Fruit fly (Drosophila melanogaster) whole organism, embryonic: ENCODE measurements around the gene CG5863.

Experiments
- Antp ChIP-seq: fragments of 200-800 bp; sonication (Bioruptor generic); optimal IDR thresholded peaks from 3 replicates; lab custom pipeline; 2016; ENCODE audit warnings: missing biosample characterization, missing genetic modification characterization
- B-H2 ChIP-seq: fragments of 200-800 bp; sonication (Bioruptor generic); optimal IDR thresholded peaks from 2 replicates; lab custom pipeline; 2018; ENCODE audit warnings: missing biosample characterization, mild to moderate bottlenecking, missing genetic modification characterization
- CG10209 ChIP-seq: fragments of 200-800 bp; sonication (Bioruptor generic); optimal IDR thresholded peaks from 3 replicates; lab custom pipeline; 2017; ENCODE audit warnings: missing biosample characterization, mild to moderate bottlenecking, missing genetic modification characterization, missing genetic modification reagents
- CG10274 ChIP-seq: fragments of 200-800 bp; sonication (Bioruptor generic); optimal IDR thresholded peaks from 3 replicates; lab custom pipeline; 2017; ENCODE audit warnings: missing biosample characterization, mild to moderate bottlenecking, missing genetic modification characterization
- CG12942 ChIP-seq: fragments of 200-800 bp; sonication (Bioruptor generic); optimal IDR thresholded peaks from 3 replicates; lab custom pipeline; 2016; ENCODE audit warnings: missing biosample characterization, missing genetic modification characterization
- CG13123 ChIP-seq: fragments of 200-800 bp; sonication (Bioruptor generic); optimal IDR thresholded peaks from 2 replicates; lab custom pipeline; 2016; ENCODE audit warnings: missing biosample characterization, missing genetic modification characterization
- CG15479 ChIP-seq: fragments of 200-800 bp; sonication (Bioruptor generic); optimal IDR thresholded peaks from 3 replicates; lab custom pipeline; 2019; ENCODE audit warnings: missing biosample characterization, mild to moderate bottlenecking, missing genetic modification characterization, moderate library complexity
- CG17612 ChIP-seq: fragments of 200-800 bp; sonication (Bioruptor generic); IDR thresholded peaks from 2 replicates; pipeline ENCODE4 v1.3.6; 2022; ENCODE audit warnings: missing biosample characterization, missing genetic modification characterization
- CG18476 ChIP-seq: fragments of 200-800 bp; sonication (Bioruptor generic); optimal IDR thresholded peaks from 2 replicates; lab custom pipeline; 2016; ENCODE audit warnings: missing biosample characterization, mild to moderate bottlenecking, missing genetic modification characterization
- CG2202 ChIP-seq: fragments of 200-800 bp; sonication (Bioruptor generic); optimal IDR thresholded peaks from 2 replicates; lab custom pipeline; 2018; ENCODE audit warnings: missing biosample characterization, mild to moderate bottlenecking, missing genetic modification characterization
- CG2678 ChIP-seq: fragments of 200-800 bp; sonication (Bioruptor generic); optimal IDR thresholded peaks from 3 replicates; lab custom pipeline; 2019; ENCODE audit warnings: missing biosample characterization, mild to moderate bottlenecking, missing genetic modification characterization, moderate library complexity
- CG2889 ChIP-seq: fragments of 200-800 bp; sonication (Bioruptor generic); IDR thresholded peaks from 3 replicates; pipeline ENCODE4 v1.3.6; 2022; ENCODE audit warnings: missing biosample characterization, missing genetic modification characterization
- CG33213 ChIP-seq: fragments of 200-800 bp; sonication (Bioruptor generic); optimal IDR thresholded peaks from 3 replicates; lab custom pipeline; 2016; ENCODE audit warnings: missing biosample characterization, missing genetic modification characterization
- CG34422 ChIP-seq: fragments of 200-800 bp; sonication (Bioruptor generic); IDR thresholded peaks from 3 replicates; pipeline ENCODE4 v1.3.6; 2022; ENCODE audit warnings: missing biosample characterization, missing genetic modification characterization
- CG4617 ChIP-seq: fragments of 200-800 bp; sonication (Bioruptor generic); optimal IDR thresholded peaks from 3 replicates; lab custom pipeline; 2016; ENCODE audit warnings: missing biosample characterization, missing genetic modification characterization, borderline replicate concordance
- CG4707 ChIP-seq: fragments of 200-800 bp; sonication (Bioruptor generic); optimal IDR thresholded peaks from 2 replicates; lab custom pipeline; 2018; ENCODE audit warnings: missing biosample characterization, mild to moderate bottlenecking, missing genetic modification characterization, moderate library complexity
- CG6689 ChIP-seq: fragments of 200-800 bp; sonication (Bioruptor generic); IDR thresholded peaks from 2 replicates; pipeline ENCODE4 v1.3.6; 2022; ENCODE audit warnings: missing biosample characterization, missing genetic modification characterization
- CG7745 ChIP-seq: fragments of 200-800 bp; sonication (Bioruptor generic); optimal IDR thresholded peaks from 2 replicates; lab custom pipeline; 2018; ENCODE audit warnings: missing biosample characterization, mild to moderate bottlenecking, missing genetic modification characterization, moderate library complexity
- CG7963 ChIP-seq: fragments of 200-800 bp; sonication (Bioruptor generic); IDR thresholded peaks from 3 replicates; pipeline ENCODE4 v1.3.6; 2022; ENCODE audit warnings: missing biosample characterization, missing genetic modification characterization; ENCODE audit not compliant: partially characterized antibody
- CG8924 ChIP-seq: fragments of 200-800 bp; optimal IDR thresholded peaks from 3 replicates; lab custom pipeline; 2019; ENCODE audit warnings: missing biosample characterization, mild to moderate bottlenecking, missing genetic modification characterization, moderate library complexity
- CG9727 ChIP-seq: fragments of 200-800 bp; sonication (Bioruptor generic); optimal IDR thresholded peaks from 3 replicates; lab custom pipeline; 2017; ENCODE audit warnings: missing biosample characterization, mild to moderate bottlenecking, missing genetic modification characterization
- Chrac-16 ChIP-seq: fragments of 200-800 bp; sonication (Bioruptor generic); optimal IDR thresholded peaks from 3 replicates; lab custom pipeline; 2016; ENCODE audit warnings: missing biosample characterization, missing genetic modification characterization
- CkIIα-i1 ChIP-seq: fragments of 200-800 bp; sonication (Bioruptor generic); IDR thresholded peaks from 2 replicates; pipeline ENCODE4 v1.3.6; 2022; ENCODE audit warnings: missing biosample characterization, missing genetic modification characterization
- GATAe ChIP-seq: fragments of 200-800 bp; sonication (Bioruptor generic); conservative IDR thresholded peaks from 2 replicates; pipeline ENCODE4 v1.3.6; 2022; ENCODE audit warnings: missing biosample characterization, missing genetic modification characterization
- Lim3 ChIP-seq: fragments of 200-800 bp; sonication (Bioruptor generic); IDR thresholded peaks from 2 replicates; pipeline ENCODE4 v1.3.6; 2022; ENCODE audit warnings: missing biosample characterization, missing genetic modification characterization
- NfI ChIP-seq: fragments of 200-800 bp; sonication (Bioruptor generic); optimal IDR thresholded peaks from 3 replicates; lab custom pipeline; 2018; ENCODE audit warnings: missing biosample characterization, mild to moderate bottlenecking, missing genetic modification characterization, moderate library complexity
- Optix ChIP-seq: fragments of 200-800 bp; sonication (Bioruptor generic); IDR thresholded peaks from 3 replicates; pipeline ENCODE4 v1.3.6; 2022; ENCODE audit warnings: missing biosample characterization, missing genetic modification characterization
- Sox102F ChIP-seq: fragments of 200-800 bp; sonication (Bioruptor generic); optimal IDR thresholded peaks from 2 replicates; lab custom pipeline; 2018; ENCODE audit warnings: missing biosample characterization, mild to moderate bottlenecking, missing genetic modification characterization, moderate library complexity
- Sry-β ChIP-seq: fragments of 200-800 bp; sonication (Bioruptor generic); optimal IDR thresholded peaks from 2 replicates; lab custom pipeline; 2018; ENCODE audit warnings: missing biosample characterization, mild to moderate bottlenecking, missing genetic modification characterization, moderate library complexity
- Taf1 ChIP-seq: fragments of 200-800 bp; sonication (Bioruptor generic); IDR thresholded peaks from 2 replicates; pipeline ENCODE4 v1.3.6; 2022; ENCODE audit warnings: missing biosample characterization, missing genetic modification characterization
- ab ChIP-seq: fragments of 200-800 bp; sonication (Bioruptor generic); optimal IDR thresholded peaks from 2 replicates; lab custom pipeline; 2016; ENCODE audit warnings: missing biosample characterization, missing genetic modification characterization
- abd-A ChIP-seq: fragments of 200-800 bp; sonication (Bioruptor generic); optimal IDR thresholded peaks from 3 replicates; lab custom pipeline; 2019; ENCODE audit warnings: missing biosample characterization, mild to moderate bottlenecking, missing genetic modification characterization, moderate library complexity
- chm ChIP-seq: fragments of 200-800 bp; sonication (Bioruptor generic); IDR thresholded peaks from 2 replicates; pipeline ENCODE4 v1.3.6; 2022; ENCODE audit warnings: missing biosample characterization, missing genetic modification characterization
- disco-r ChIP-seq: fragments of 200-800 bp; sonication (Bioruptor generic); optimal IDR thresholded peaks from 2 replicates; lab custom pipeline; 2016; ENCODE audit warnings: missing biosample characterization, missing genetic modification characterization
- gsb ChIP-seq: fragments of 200-800 bp; sonication (Bioruptor generic); IDR thresholded peaks from 2 replicates; pipeline ENCODE4 v1.3.6; 2022; ENCODE audit warnings: missing biosample characterization, missing genetic modification characterization
- h ChIP-seq: fragments of >200 bp; optimal IDR thresholded peaks from 2 replicates; lab custom pipeline; 2017
- insv ChIP-seq, 2 experiments: fragments of 200-800 bp; sonication (Bioruptor generic); optimal IDR thresholded peaks; 3 replicates each; lab custom pipeline; 2016 to 2018; ENCODE audit warnings: missing biosample characterization in 2 of 2, missing genetic modification characterization in 2 of 2
- jing ChIP-seq: fragments of 200-800 bp; sonication (Bioruptor generic); optimal IDR thresholded peaks from 2 replicates; lab custom pipeline; 2018; ENCODE audit warnings: missing biosample characterization, mild to moderate bottlenecking, missing genetic modification characterization
- ken ChIP-seq: fragments of 200-800 bp; sonication (Bioruptor generic); IDR thresholded peaks from 3 replicates; pipeline ENCODE4 v1.3.6; 2022; ENCODE audit warnings: missing biosample characterization, missing genetic modification characterization
- lbe ChIP-seq: fragments of 200-800 bp; sonication (Bioruptor generic); optimal IDR thresholded peaks from 2 replicates; lab custom pipeline; 2016; ENCODE audit warnings: missing biosample characterization, mild to moderate bottlenecking, missing genetic modification characterization
- mirr ChIP-seq: fragments of 200-800 bp; sonication (Bioruptor generic); optimal IDR thresholded peaks from 3 replicates; lab custom pipeline; 2018; ENCODE audit warnings: missing biosample characterization, mild to moderate bottlenecking, missing genetic modification characterization
- odd ChIP-seq: fragments of 200-800 bp; sonication (Bioruptor generic); optimal IDR thresholded peaks from 2 replicates; lab custom pipeline; 2017; ENCODE audit warnings: missing biosample characterization, mild to moderate bottlenecking, missing genetic modification characterization
- pb ChIP-seq: fragments of 200-800 bp; sonication (Bioruptor generic); optimal IDR thresholded peaks from 3 replicates; lab custom pipeline; 2016; ENCODE audit warnings: missing biosample characterization, missing genetic modification characterization
- rib ChIP-seq: fragments of 200-800 bp; sonication (Bioruptor generic); IDR thresholded peaks from 2 replicates; pipeline ENCODE4 v1.3.6; 2022; ENCODE audit warnings: missing biosample characterization, missing genetic modification characterization
- row ChIP-seq: fragments of 200-800 bp; sonication (Bioruptor generic); IDR thresholded peaks from 3 replicates; pipeline ENCODE4 v1.3.6; 2022; ENCODE audit warnings: missing biosample characterization, missing genetic modification characterization
- run ChIP-seq: fragments of 200-800 bp; sonication (Bioruptor generic); optimal IDR thresholded peaks from 3 replicates; lab custom pipeline; 2018; ENCODE audit warnings: missing biosample characterization, mild to moderate bottlenecking, missing genetic modification characterization
- sim ChIP-seq: fragments of 200-800 bp; sonication (Bioruptor generic); IDR thresholded peaks from 2 replicates; pipeline ENCODE4 v1.3.6; 2022; ENCODE audit warnings: missing biosample characterization, missing genetic modification characterization
- so ChIP-seq: fragments of 200-800 bp; sonication (Bioruptor generic); IDR thresholded peaks from 3 replicates; pipeline ENCODE4 v1.3.6; 2022; ENCODE audit warnings: missing biosample characterization, missing genetic modification characterization
- toy ChIP-seq: fragments of 200-800 bp; sonication (Bioruptor generic); IDR thresholded peaks from 2 replicates; pipeline ENCODE4 v1.3.6; 2022; ENCODE audit warnings: missing biosample characterization, missing genetic modification characterization
- vnd ChIP-seq: fragments of 200-800 bp; sonication (Bioruptor generic); IDR thresholded peaks from 3 replicates; pipeline ENCODE4 v1.3.6; 2022; ENCODE audit warnings: missing biosample characterization, missing genetic modification characterization; ENCODE audit not compliant: partially characterized antibody

The CG5863 gene

dm6 chr3R:17385329-17386019 is 25.4 kb upstream of the CG5863 start (continued):
- peak; percentile 44 for TF ChIP-seq Sox102F (GFP tag; lab: Kevin White, UChicago)
- no peak for TF ChIP-seq lbe (GFP tag; lab: Kevin White, UChicago)
- TF ChIP-seq odd = peak; percentile 56
- TF ChIP-seq CG10209 (GFP tag; lab: Kevin White, UChicago) = no peak
- TF ChIP-seq sim = no peak
- peak; percentile 57 for TF ChIP-seq pb (GFP tag; lab: Kevin White, UChicago)
- no peak for TF ChIP-seq vnd (GFP tag; lab: Robert Waterston, UW)
- TF ChIP-seq Lim3 (GFP tag; lab: Robert Waterston, UW) = no peak
- TF ChIP-seq Taf1 (GFP tag; lab: Robert Waterston, UW) = no peak
- TF ChIP-seq Antp (GFP tag; lab: Kevin White, UChicago) = peak; percentile 85
- no peak for TF ChIP-seq CG18476 (GFP tag; lab: Kevin White, UChicago)
- peak; percentile 3 for TF ChIP-seq CG2202
- TF ChIP-seq CG9727 (GFP tag; lab: Kevin White, UChicago) = peak; percentile 46
- no peak for TF ChIP-seq CG4707
- TF ChIP-seq CG13123 = no peak
- peak; percentile 73 for TF ChIP-seq Chrac-16 (GFP tag; lab: Kevin White, UChicago)
- TF ChIP-seq CG4617 (GFP tag; lab: Kevin White, UChicago) = peak; percentile 54
- peak; percentile 56; the same call in 1 of the 2 replicates for TF ChIP-seq CG6689 (GFP tag; lab: Robert Waterston, UW)
- TF ChIP-seq rib (GFP tag; lab: Robert Waterston, UW) = 0 out of 2 replicates have a peak, but pooled peaks have one; percentile 49
- TF ChIP-seq CG8924 (tag; lab: Kevin White, UChicago) = peak; percentile 33
- TF ChIP-seq ab (GFP tag; lab: Kevin White, UChicago) = no peak
- TF ChIP-seq CG17612 (GFP tag; lab: Robert Waterston, UW) = no peak; the same call in 1 of the 2 replicates
- peak; percentile 61 for TF ChIP-seq NfI (GFP tag; lab: Kevin White, UChicago)
- no peak; the same call in 2 of the 3 replicates for TF ChIP-seq CG34422 (GFP tag; lab: Robert Waterston, UW)
- peak; percentile 74 for TF ChIP-seq ken
- no peak for TF ChIP-seq CG7745
- peak in 1 of 2 experiments; percentile 36 for TF ChIP-seq insv (GFP tag; optimal IDR thresholded peaks at IDR 0.05; lab: Kevin White, UChicago)
- TF ChIP-seq chm (GFP tag; lab: Robert Waterston, UW) = no peak; the same call in 1 of the 2 replicates
- TF ChIP-seq CkIIα-i1 (GFP tag; lab: Robert Waterston, UW) = no peak
- no peak for TF ChIP-seq disco-r (GFP tag; lab: Kevin White, UChicago)
- TF ChIP-seq abd-A = peak; percentile 28
- TF ChIP-seq Sry-β (GFP tag; lab: Kevin White, UChicago) = no peak
- TF ChIP-seq B-H2 = peak; percentile 90
- peak; percentile 23 for TF ChIP-seq jing (GFP tag; lab: Kevin White, UChicago)
- no peak for TF ChIP-seq CG2889
- no peak for TF ChIP-seq so (GFP tag; lab: Robert Waterston, UW)
- no peak for TF ChIP-seq GATAe
- no peak for TF ChIP-seq h (lab: Kevin White, UChicago)
- peak; percentile 24 for TF ChIP-seq mirr (GFP tag; lab: Kevin White, UChicago)
- TF ChIP-seq CG7963 (GFP tag; lab: Robert Waterston, UW) = no peak
- peak; percentile 46; the same call in 1 of the 2 replicates for TF ChIP-seq gsb (GFP tag; lab: Robert Waterston, UW)
- TF ChIP-seq CG15479 (GFP tag; lab: Kevin White, UChicago) = no peak
- TF ChIP-seq run (tag; lab: Kevin White, UChicago) = no peak
- TF ChIP-seq toy = no peak
- peak; percentile 73 for TF ChIP-seq CG2678 (tag; lab: Kevin White, UChicago)
- TF ChIP-seq Optix (GFP tag; lab: Robert Waterston, UW) = 0 out of 3 replicates have a peak, but pooled peaks have one; percentile 24
- peak; percentile 74 for TF ChIP-seq row (GFP tag; lab: Robert Waterston, UW)
- TF ChIP-seq CG33213 (GFP tag; lab: Kevin White, UChicago) = peak; percentile 78
- TF ChIP-seq CG12942 (GFP tag; lab: Kevin White, UChicago) = peak; percentile 38
- peak; percentile 18 for TF ChIP-seq CG10274 (GFP tag; lab: Kevin White, UChicago)
